Worm (Caenorhabditis elegans) whole organism, young adult: ENCODE measurements around the gene K05F1.6.

Experiments
- B0019.2 ChIP-seq: fragments of 200-800 bp; sonication (Bioruptor generic); conservative IDR thresholded peaks from 2 replicates; pipeline ENCODE4 v1.3.6; 2022; ENCODE audit warnings: missing genetic modification reagents, missing genetic modification characterization, missing compliant biosample characterization
- B0336.3 ChIP-seq: fragments of 200-800 bp; sonication (Bioruptor generic); IDR thresholded peaks from 2 replicates; pipeline ENCODE4 v1.3.6; 2022; ENCODE audit warnings: missing genetic modification characterization, missing compliant biosample characterization
- C17E4.6 ChIP-seq: fragments of 200-800 bp; sonication (Bioruptor generic); IDR thresholded peaks from 2 replicates; pipeline ENCODE4 v1.3.6; 2022; ENCODE audit warnings: missing genetic modification reagents, missing genetic modification characterization, missing compliant biosample characterization
- F10E7.11 ChIP-seq: sonication (generic microtip); optimal IDR thresholded peaks from 2 replicates; lab custom pipeline; 2017; ENCODE audit warnings: mild to moderate bottlenecking, missing genetic modification characterization, moderate library complexity, missing compliant biosample characterization
- F22D6.2 ChIP-seq: sonication (generic microtip); optimal IDR thresholded peaks from 2 replicates; lab custom pipeline; 2016; ENCODE audit warnings: mild to moderate bottlenecking, missing genetic modification characterization, missing compliant biosample characterization
- F23B12.7 ChIP-seq: sonication (generic microtip); optimal IDR thresholded peaks from 2 replicates; lab custom pipeline; 2017; ENCODE audit warnings: missing genetic modification characterization, mild to moderate bottlenecking, missing compliant biosample characterization, antibody characterized with exemption, moderate library complexity; ENCODE audit not compliant: insufficient read depth
- F37B4.10 ChIP-seq: fragments of 200-800 bp; sonication (Bioruptor generic); IDR thresholded peaks from 2 replicates; pipeline ENCODE4 v1.3.6; 2022; ENCODE audit warnings: missing genetic modification characterization, missing compliant biosample characterization
- F57C9.4 ChIP-seq: sonication (generic microtip); optimal IDR thresholded peaks from 2 replicates; lab custom pipeline; 2017; ENCODE audit warnings: mild to moderate bottlenecking, missing genetic modification characterization, missing compliant biosample characterization
- K11D2.4 ChIP-seq: fragments of 200-800 bp; sonication (Bioruptor generic); IDR thresholded peaks from 2 replicates; pipeline ENCODE4 v1.3.6; 2022; ENCODE audit warnings: missing genetic modification reagents, missing genetic modification characterization, missing compliant biosample characterization
- K12H6.12 ChIP-seq: fragments of 200-800 bp; sonication (Bioruptor generic); optimal IDR thresholded peaks from 2 replicates; lab custom pipeline; 2018; ENCODE audit warnings: mild to moderate bottlenecking, missing genetic modification characterization, missing compliant biosample characterization
- Y56A3A.18 ChIP-seq: fragments of 200-800 bp; sonication (Bioruptor generic); IDR thresholded peaks from 2 replicates; pipeline ENCODE4 v1.3.6; 2022; ENCODE audit warnings: missing genetic modification reagents, missing genetic modification characterization, missing compliant biosample characterization
- Y67H2A.10 ChIP-seq: fragments of 200-800 bp; sonication (Bioruptor generic); conservative IDR thresholded peaks from 2 replicates; pipeline ENCODE4 v1.3.6; 2022; ENCODE audit warnings: missing genetic modification reagents, missing genetic modification characterization, missing compliant biosample characterization
- Y95B8A.8 ChIP-seq: fragments of 200-800 bp; sonication (Bioruptor generic); IDR thresholded peaks from 2 replicates; pipeline ENCODE4 v1.3.6; 2022; ENCODE audit warnings: missing genetic modification reagents, missing genetic modification characterization, missing compliant biosample characterization
- atf-7 ChIP-seq: sonication (generic microtip); optimal IDR thresholded peaks from 2 replicates; lab custom pipeline; 2017; ENCODE audit warnings: mild to moderate bottlenecking, missing genetic modification characterization, missing compliant biosample characterization
- attf-6 ChIP-seq: fragments of 200-800 bp; sonication (Bioruptor generic); IDR thresholded peaks from 2 replicates; pipeline ENCODE4 v1.3.6; 2022; ENCODE audit warnings: missing genetic modification reagents, missing genetic modification characterization, missing compliant biosample characterization
- bed-1 ChIP-seq: fragments of 200-800 bp; sonication (Bioruptor generic); IDR thresholded peaks from 2 replicates; pipeline ENCODE4 v1.3.6; 2022; ENCODE audit warnings: missing genetic modification reagents, missing genetic modification characterization, missing compliant biosample characterization
- cebp-1 ChIP-seq, 2 experiments: fragments of 200-800 bp in 1 of 2; sonication (Bioruptor generic) in 1 of 2; sonication (generic microtip) in 1 of 2; IDR thresholded peaks in 1 of 2; optimal IDR thresholded peaks in 1 of 2; 2 replicates each; pipeline versions ENCODE4 v1.3.6 to Lab custom; 2017 to 2022; ENCODE audit warnings: missing compliant biosample characterization in 2 of 2, missing genetic modification characterization in 2 of 2, mild to moderate bottlenecking in 1 of 2, missing genetic modification reagents in 1 of 2, moderate library complexity in 1 of 2
- cebp-2 ChIP-seq: fragments of 200-800 bp; sonication (Bioruptor generic); IDR thresholded peaks from 2 replicates; pipeline ENCODE4 v1.3.6; 2022; ENCODE audit warnings: missing genetic modification characterization, missing compliant biosample characterization
- ceh-100 ChIP-seq: fragments of 200-800 bp; sonication (Bioruptor generic); IDR thresholded peaks from 2 replicates; pipeline ENCODE4 v1.3.6; 2022; ENCODE audit warnings: missing genetic modification reagents, missing genetic modification characterization, missing compliant biosample characterization
- ceh-79 ChIP-seq: sonication (generic microtip); optimal IDR thresholded peaks from 2 replicates; lab custom pipeline; 2017; ENCODE audit warnings: mild to moderate bottlenecking, missing genetic modification characterization, missing compliant biosample characterization
- efl-1 ChIP-seq: fragments of 150-350 bp; optimal IDR thresholded peaks from 2 replicates; lab custom pipeline; 2014; ENCODE audit warnings: missing biosample characterization, missing genetic modification reagents, missing genetic modification characterization
- ets-4 ChIP-seq: fragments of 200-800 bp; sonication (Bioruptor generic); optimal IDR thresholded peaks from 2 replicates; lab custom pipeline; 2018; ENCODE audit warnings: mild to moderate bottlenecking, missing genetic modification characterization, missing compliant biosample characterization
- gei-17 ChIP-seq: fragments of 200-800 bp; sonication (Bioruptor generic); optimal IDR thresholded peaks from 2 replicates; lab custom pipeline; 2018; ENCODE audit warnings: mild to moderate bottlenecking, missing genetic modification characterization, missing compliant biosample characterization
- hmg-20 ChIP-seq: fragments of 200-800 bp; sonication (Bioruptor generic); IDR thresholded peaks from 2 replicates; pipeline ENCODE4 v1.3.6; 2022; ENCODE audit warnings: missing genetic modification reagents, missing genetic modification characterization, missing compliant biosample characterization
- hsf-1 ChIP-seq: fragments of 200-800 bp; sonication (Bioruptor generic); IDR thresholded peaks from 2 replicates; pipeline ENCODE4 v1.3.6; 2022; ENCODE audit warnings: missing genetic modification reagents, missing genetic modification characterization, missing compliant biosample characterization
- lag-1 ChIP-seq: fragments of 200-800 bp; sonication (Bioruptor generic); IDR thresholded peaks from 2 replicates; pipeline ENCODE4 v1.3.6; 2022; ENCODE audit warnings: missing genetic modification reagents, missing genetic modification characterization, missing compliant biosample characterization
- let-526 ChIP-seq: fragments of 200-800 bp; sonication (Bioruptor generic); IDR thresholded peaks from 2 replicates; pipeline ENCODE4 v1.3.6; 2022; ENCODE audit warnings: missing genetic modification reagents, missing genetic modification characterization, missing compliant biosample characterization
- let-607 ChIP-seq, 2 experiments: fragments of 200-800 bp in 1 of 2; sonication (Bioruptor generic) in 1 of 2; sonication (generic microtip) in 1 of 2; optimal IDR thresholded peaks; 2 replicates each; lab custom pipeline; 2016 to 2018; ENCODE audit warnings: mild to moderate bottlenecking in 2 of 2, missing compliant biosample characterization in 2 of 2, missing genetic modification characterization in 2 of 2, moderate library complexity in 2 of 2, missing genotype in 1 of 2
- lin-26 ChIP-seq: fragments of 200-800 bp; sonication (Bioruptor generic); IDR thresholded peaks from 2 replicates; pipeline ENCODE4 v1.3.6; 2022; ENCODE audit warnings: missing genetic modification reagents, missing genetic modification characterization, missing compliant biosample characterization
- lir-1 ChIP-seq: fragments of 200-800 bp; sonication (Bioruptor generic); conservative IDR thresholded peaks from 2 replicates; pipeline ENCODE4 v1.3.6; 2022; ENCODE audit warnings: missing genetic modification reagents, missing genetic modification characterization, missing compliant biosample characterization
- lsl-1 ChIP-seq: fragments of 200-800 bp; sonication (Bioruptor generic); optimal IDR thresholded peaks from 2 replicates; lab custom pipeline; 2018; ENCODE audit warnings: mild to moderate bottlenecking, missing genetic modification characterization, moderate library complexity, missing compliant biosample characterization
- lsy-27 ChIP-seq: sonication (generic microtip); optimal IDR thresholded peaks from 2 replicates; lab custom pipeline; 2017; ENCODE audit warnings: missing genetic modification characterization, mild to moderate bottlenecking, missing compliant biosample characterization, antibody characterized with exemption, missing genotype, borderline replicate concordance; ENCODE audit not compliant: insufficient read depth
- mxl-1 ChIP-seq: sonication (generic microtip); optimal IDR thresholded peaks from 2 replicates; lab custom pipeline; 2016; ENCODE audit warnings: missing genetic modification characterization, missing compliant biosample characterization
- nfya-2 ChIP-seq: fragments of 200-800 bp; sonication (Bioruptor generic); IDR thresholded peaks from 2 replicates; pipeline ENCODE4 v1.3.6; 2022; ENCODE audit warnings: missing genetic modification reagents, missing genetic modification characterization, missing compliant biosample characterization
- nfyb-1 ChIP-seq: fragments of 200-800 bp; sonication (Bioruptor generic); IDR thresholded peaks from 2 replicates; pipeline ENCODE4 v1.3.6; 2022; ENCODE audit warnings: missing genetic modification reagents, missing genetic modification characterization, missing compliant biosample characterization
- nhr-27 ChIP-seq: fragments of 200-800 bp; sonication (Bioruptor generic); optimal IDR thresholded peaks from 2 replicates; lab custom pipeline; 2018; ENCODE audit warnings: mild to moderate bottlenecking, missing genetic modification characterization, moderate library complexity, missing compliant biosample characterization
- nhr-80 ChIP-seq: sonication (generic microtip); optimal IDR thresholded peaks from 2 replicates; lab custom pipeline; 2016; ENCODE audit warnings: missing genetic modification characterization, missing compliant biosample characterization
- pbrm-1 ChIP-seq: fragments of 200-800 bp; sonication (Bioruptor generic); IDR thresholded peaks from 2 replicates; pipeline ENCODE4 v1.3.6; 2022; ENCODE audit warnings: missing genetic modification reagents, missing genetic modification characterization, missing compliant biosample characterization
- rec-8 ChIP-seq, 2 experiments: sonication (generic microtip); optimal IDR thresholded peaks; 2 replicates each; lab custom pipeline; 2016; ENCODE audit warnings: mild to moderate bottlenecking in 2 of 2, missing genetic modification characterization in 2 of 2, missing genetic modification reagents in 2 of 2, missing genotype in 2 of 2, missing biosample characterization in 1 of 2, missing compliant biosample characterization in 1 of 2, moderate library complexity in 1 of 2
- snpc-1.1 ChIP-seq: sonication (generic microtip); optimal IDR thresholded peaks from 2 replicates; lab custom pipeline; 2017; ENCODE audit warnings: missing genetic modification characterization, mild to moderate bottlenecking, missing compliant biosample characterization, antibody characterized with exemption, moderate library complexity, missing genotype, missing genetic modification reagents; ENCODE audit not compliant: insufficient read depth
- xnd-1 ChIP-seq: sonication (generic microtip); optimal IDR thresholded peaks from 2 replicates; lab custom pipeline; 2016; ENCODE audit warnings: missing genotype, missing genetic modification reagents, missing genetic modification characterization, missing compliant biosample characterization
- zfh-2 ChIP-seq: fragments of 200-800 bp; sonication (Bioruptor generic); conservative IDR thresholded peaks from 2 replicates; pipeline ENCODE4 v1.3.6; 2022; ENCODE audit warnings: missing genetic modification reagents, missing genetic modification characterization, missing compliant biosample characterization
- ztf-26 ChIP-seq: sonication (generic microtip); optimal IDR thresholded peaks from 2 replicates; lab custom pipeline; 2017; ENCODE audit warnings: missing genetic modification characterization, missing compliant biosample characterization
- ztf-28 ChIP-seq: fragments of 200-800 bp; sonication (Bioruptor generic); IDR thresholded peaks from 2 replicates; pipeline ENCODE4 v1.3.6; 2022; ENCODE audit warnings: missing genetic modification reagents, missing genetic modification characterization, missing compliant biosample characterization
- ztf-3 ChIP-seq: fragments of 200-800 bp; sonication (Bioruptor generic); optimal IDR thresholded peaks from 2 replicates; lab custom pipeline; 2018; ENCODE audit warnings: mild to moderate bottlenecking, missing genetic modification characterization, missing compliant biosample characterization

Gene K05F1.6

DNA sequence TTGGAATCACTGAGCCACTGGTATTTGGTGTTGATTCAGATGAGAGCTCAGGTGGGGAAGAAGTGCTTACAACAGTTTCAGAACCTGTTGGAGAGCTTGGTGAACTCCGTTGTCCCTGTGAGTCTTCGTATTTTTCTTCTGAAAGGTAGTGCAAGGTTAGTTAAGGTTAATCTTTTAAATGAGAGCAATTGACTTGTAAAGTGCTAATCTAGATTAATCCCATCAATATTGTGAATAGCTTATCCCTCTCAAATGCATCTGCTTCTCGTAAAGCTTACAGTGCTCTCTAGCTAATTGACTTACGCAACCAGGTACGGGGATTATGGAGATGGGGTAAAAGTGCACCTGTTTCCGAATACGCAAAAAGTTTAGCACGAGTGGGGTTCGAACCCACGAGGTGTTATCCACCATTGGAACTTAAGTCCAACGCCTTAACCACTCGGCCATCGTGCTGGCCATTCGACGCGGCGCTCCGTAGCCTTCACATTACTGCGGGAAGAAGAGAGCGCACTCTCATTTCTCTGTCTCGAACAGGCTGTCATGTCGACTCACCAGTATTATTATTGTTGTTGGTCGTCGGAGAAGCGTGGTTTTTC lies 9.7 kb upstream of the K05F1.6 start (continued):
- TF ChIP-seq ztf-26, result no peak
- TF ChIP-seq rec-8 (tag; optimal IDR thresholded peaks at IDR 0.05; lab: Kevin White, UChicago), result peak; percentile 16 to 63
- TF ChIP-seq C17E4.6 (GFP tag; lab: Robert Waterston, UW), result no peak
- TF ChIP-seq let-526 (GFP tag; lab: Robert Waterston, UW), result peak; percentile 68; the same call in 1 of the 2 replicates
- peak; percentile 30 for TF ChIP-seq mxl-1 (tag; lab: Kevin White, UChicago)
- no peak for TF ChIP-seq efl-1 (GFP tag; lab: Kevin White, UChicago)
- TF ChIP-seq nfyb-1, result peak; percentile 83
- TF ChIP-seq hsf-1, result no peak
- peak; percentile 13 for TF ChIP-seq K12H6.12 (tag; lab: Kevin White, UChicago)
- no peak for TF ChIP-seq lsl-1
- peak; percentile 6 for TF ChIP-seq atf-7 (tag; lab: Kevin White, UChicago)
- TF ChIP-seq xnd-1 (tag; lab: Kevin White, UChicago), result no peak
- TF ChIP-seq F57C9.4 (tag; lab: Kevin White, UChicago), result no peak
- TF ChIP-seq snpc-1.1 (tag; lab: Kevin White, UChicago), result no peak
- 0 out of 2 replicates have a peak, but pooled peaks have one; percentile 8 for TF ChIP-seq lir-1 (GFP tag; lab: Robert Waterston, UW)
- TF ChIP-seq F23B12.7 (tag; lab: Kevin White, UChicago), result no peak
- TF ChIP-seq Y67H2A.10 (GFP tag; lab: Robert Waterston, UW), result no peak
- no peak for TF ChIP-seq B0019.2 (GFP tag; lab: Robert Waterston, UW)
- TF ChIP-seq ztf-3, result no peak
- 0 out of 2 replicates have a peak, but pooled peaks have one; percentile 54 for TF ChIP-seq K11D2.4 (GFP tag; lab: Robert Waterston, UW)
- 0 out of 2 replicates have a peak, but pooled peaks have one; percentile 50 for TF ChIP-seq ztf-28 (GFP tag; lab: Robert Waterston, UW)
- no peak for TF ChIP-seq Y95B8A.8 (GFP tag; lab: Robert Waterston, UW)
- TF ChIP-seq lin-26, result peak; percentile 86
- TF ChIP-seq pbrm-1 (GFP tag; lab: Robert Waterston, UW), result 0 out of 2 replicates have a peak, but pooled peaks have one; percentile 40
- TF ChIP-seq let-607 (tag; optimal IDR thresholded peaks at IDR 0.05; lab: Kevin White, UChicago), result no peak
- peak; percentile 24; the same call in 1 of the 2 replicates for TF ChIP-seq attf-6 (GFP tag; lab: Robert Waterston, UW)
- no peak for TF ChIP-seq bed-1 (GFP tag; lab: Robert Waterston, UW)
- TF ChIP-seq hmg-20 (GFP tag; lab: Robert Waterston, UW), result no peak
- no peak for TF ChIP-seq F10E7.11 (tag; lab: Kevin White, UChicago)
- TF ChIP-seq B0336.3 (GFP tag; lab: Robert Waterston, UW), result no peak
- TF ChIP-seq cebp-2, result no peak

DNA sequence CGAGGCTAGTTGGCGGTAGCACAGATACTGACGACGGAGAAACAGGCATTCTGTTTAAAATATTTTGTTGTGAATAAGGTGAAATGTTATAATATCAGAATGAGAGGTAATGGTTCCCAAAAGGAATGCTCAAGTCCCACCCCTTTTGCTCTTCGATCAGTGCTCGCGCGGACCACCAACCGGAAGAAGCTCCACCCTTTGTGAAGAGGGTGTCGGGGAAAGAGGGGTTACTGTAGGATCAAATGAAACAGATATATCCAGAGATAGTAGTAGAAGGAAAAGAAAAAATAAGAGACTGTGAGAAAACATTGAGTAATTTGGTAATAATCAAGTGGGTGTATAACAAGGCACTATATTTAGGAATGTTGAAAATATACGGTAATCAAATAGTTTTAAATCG lies 8.2 kb upstream of the K05F1.6 start, which contains the start of the genes dmd-5 and F10C1.1:
dmd-5 (minus strand) TSS at position 101 of the 400 bp plus-strand sequence.
F10C1.1 (plus strand) TSS at position 110 of the 400 bp plus-strand sequence.
- TF ChIP-seq ets-4 (GFP tag; lab: Kevin White, UChicago), result no peak
- no peak for TF ChIP-seq lsy-27 (tag; lab: Kevin White, UChicago)
- no peak for TF ChIP-seq F22D6.2
- no peak for TF ChIP-seq cebp-1 (GFP tag; IDR thresholded peaks at IDR 0.05; lab: Robert Waterston, UW)
- no peak for TF ChIP-seq cebp-1 (tag; optimal IDR thresholded peaks at IDR 0.05; lab: Kevin White, UChicago)
- TF ChIP-seq nhr-80, result no peak
- no peak for TF ChIP-seq nhr-27 (tag; lab: Kevin White, UChicago)
- no peak for TF ChIP-seq nfya-2
- TF ChIP-seq zfh-2, result no peak
- TF ChIP-seq attf-6 (GFP tag; lab: Robert Waterston, UW), result no peak
- no peak for TF ChIP-seq cebp-2
- TF ChIP-seq ceh-79 (tag; lab: Kevin White, UChicago), result no peak
- no peak for TF ChIP-seq lag-1 (GFP tag; lab: Robert Waterston, UW)
- no peak for TF ChIP-seq F37B4.10 (GFP tag; lab: Robert Waterston, UW)
- no peak for TF ChIP-seq ceh-100 (GFP tag; lab: Robert Waterston, UW)
- no peak for TF ChIP-seq gei-17 (GFP tag; lab: Kevin White, UChicago)
- no peak for TF ChIP-seq Y56A3A.18 (GFP tag; lab: Robert Waterston, UW)
- TF ChIP-seq pbrm-1 (GFP tag; lab: Robert Waterston, UW), result no peak
